Worm (Caenorhabditis elegans) whole organism, L4 larva: ENCODE data around the gene nspc-10.

ENCODE experiments used
- T20F7.1 ChIP-seq: fragments of 200-800 bp; sonication (Bioruptor generic); optimal IDR thresholded peaks from 2 replicates; lab custom pipeline; 2018; ENCODE audit warnings: mild to moderate bottlenecking, missing genetic modification characterization, missing compliant biosample characterization
- T26A8.4 ChIP-seq: fragments of 200-800 bp; sonication (Bioruptor generic); IDR thresholded peaks from 2 replicates; pipeline ENCODE4 v1.3.6; 2022; ENCODE audit warnings: missing genetic modification characterization, missing compliant biosample characterization
- Y105C5A.15 ChIP-seq: fragments of 200-800 bp; sonication (Bioruptor generic); IDR thresholded peaks from 2 replicates; pipeline ENCODE4 v1.3.6; 2022; ENCODE audit warnings: missing genetic modification characterization, missing compliant biosample characterization
- aha-1 ChIP-seq: fragments of 150-350 bp; peaks from one replicate; lab custom pipeline; 2014; ENCODE audit warnings: missing biosample characterization, missing genetic modification characterization
- ces-1 ChIP-seq: fragments of 150-350 bp; sonication (generic microtip); optimal IDR thresholded peaks from 4 replicates; lab custom pipeline; 2014; ENCODE audit warnings: missing biosample characterization, missing genetic modification reagents, missing genetic modification characterization
- ctbp-1 ChIP-seq: fragments of 200-800 bp; sonication (Bioruptor generic); IDR thresholded peaks from 2 replicates; pipeline ENCODE4 v1.3.6; 2022; ENCODE audit warnings: missing genetic modification reagents, missing genetic modification characterization, missing compliant biosample characterization
- daf-19 ChIP-seq: fragments of 200-800 bp; sonication (Bioruptor generic); conservative IDR thresholded peaks from 2 replicates; pipeline ENCODE4 v1.3.6; 2022; ENCODE audit warnings: missing genetic modification characterization, missing compliant biosample characterization
- daf-8 ChIP-seq: fragments of 200-800 bp; sonication (Bioruptor generic); IDR thresholded peaks from 2 replicates; pipeline ENCODE4 v1.3.6; 2022; ENCODE audit warnings: missing genetic modification characterization, missing compliant biosample characterization
- dmd-9 ChIP-seq: fragments of 200-800 bp; sonication (Bioruptor generic); IDR thresholded peaks from 2 replicates; pipeline ENCODE4 v1.3.6; 2022; ENCODE audit warnings: missing genetic modification reagents, missing genetic modification characterization, missing compliant biosample characterization
- dpl-1 ChIP-seq: fragments of 150-350 bp; optimal IDR thresholded peaks from 2 replicates; lab custom pipeline; 2014; ENCODE audit warnings: missing biosample characterization, missing genetic modification reagents, missing genetic modification characterization
- egl-43 ChIP-seq: fragments of 200-800 bp; sonication (Bioruptor generic); IDR thresholded peaks from 2 replicates; pipeline ENCODE4 v1.3.6; 2022; ENCODE audit warnings: missing genetic modification reagents, missing genetic modification characterization, missing compliant biosample characterization
- fkh-10 ChIP-seq: fragments of 150-350 bp; optimal IDR thresholded peaks from 2 replicates; lab custom pipeline; 2014; ENCODE audit warnings: missing biosample characterization, missing genetic modification reagents, missing genetic modification characterization
- fos-1 ChIP-seq: fragments of 150-350 bp; optimal IDR thresholded peaks from 2 replicates; lab custom pipeline; 2014; ENCODE audit warnings: missing biosample characterization, missing genetic modification characterization
- hif-1 ChIP-seq, 2 experiments: sonication (generic microtip); optimal IDR thresholded peaks; 2 replicates each; lab custom pipeline; 2016 to 2017; ENCODE audit warnings: missing compliant biosample characterization in 2 of 2, missing genetic modification characterization in 2 of 2, missing genetic modification reagents in 2 of 2, missing genotype in 2 of 2, mild to moderate bottlenecking in 1 of 2
- jun-1 ChIP-seq: fragments of 150-350 bp; optimal IDR thresholded peaks from 2 replicates; lab custom pipeline; 2014; ENCODE audit warnings: missing biosample characterization, missing genetic modification reagents, missing genetic modification characterization
- lim-7 ChIP-seq: fragments of 200-800 bp; sonication (Bioruptor generic); IDR thresholded peaks from 2 replicates; pipeline ENCODE4 v1.3.6; 2022; ENCODE audit warnings: missing genetic modification characterization, missing compliant biosample characterization
- lin-15B ChIP-seq: fragments of 150-350 bp; sonication (generic microtip); optimal IDR thresholded peaks from 3 replicates; lab custom pipeline; 2014; ENCODE audit warnings: missing biosample characterization, missing genetic modification characterization
- lin-38 ChIP-seq: fragments of 200-800 bp; sonication (Bioruptor generic); IDR thresholded peaks from 2 replicates; pipeline ENCODE4 v1.3.6; 2022; ENCODE audit warnings: missing genetic modification reagents, missing genetic modification characterization, missing compliant biosample characterization
- lin-39 ChIP-seq: fragments of 150-350 bp; optimal IDR thresholded peaks from 2 replicates; lab custom pipeline; 2014; ENCODE audit warnings: missing biosample characterization, missing genetic modification reagents, missing genetic modification characterization
- lsy-2 ChIP-seq, 2 experiments: fragments of 150-350 bp in 1 of 2; sonication (generic microtip) in 1 of 2; optimal IDR thresholded peaks; 2 replicates each; lab custom pipeline; 2014 to 2017; ENCODE audit warnings: missing biosample characterization in 2 of 2, missing genetic modification characterization in 2 of 2
- madf-5 ChIP-seq, 2 experiments: fragments of 200-800 bp; sonication (Bioruptor generic); IDR thresholded peaks; 2 replicates each; pipeline ENCODE4 v1.3.6; 2022; ENCODE audit warnings: missing compliant biosample characterization in 2 of 2, missing genetic modification characterization in 2 of 2
- mes-2 ChIP-seq: sonication (generic microtip); optimal IDR thresholded peaks from 2 replicates; lab custom pipeline; 2016; ENCODE audit warnings: missing genotype, mild to moderate bottlenecking, missing genetic modification characterization, missing compliant biosample characterization; ENCODE audit not compliant: poor library complexity, severe bottlenecking
- mxl-3 ChIP-seq: fragments of 200-800 bp; sonication (Bioruptor generic); optimal IDR thresholded peaks from 2 replicates; lab custom pipeline; 2018; ENCODE audit warnings: mild to moderate bottlenecking, missing genetic modification characterization, missing compliant biosample characterization
- nhr-10 ChIP-seq: fragments of 150-350 bp; optimal IDR thresholded peaks from 2 replicates; lab custom pipeline; 2014; ENCODE audit warnings: missing biosample characterization, missing genetic modification characterization
- nhr-102 ChIP-seq: sonication (generic microtip); optimal IDR thresholded peaks from 2 replicates; lab custom pipeline; 2016; ENCODE audit warnings: mild to moderate bottlenecking, missing genetic modification characterization, moderate library complexity, missing compliant biosample characterization
- nhr-237 ChIP-seq: sonication (generic microtip); optimal IDR thresholded peaks from 2 replicates; lab custom pipeline; 2017; ENCODE audit warnings: missing biosample characterization, missing genetic modification characterization
- nhr-28 ChIP-seq: fragments of 150-350 bp; optimal IDR thresholded peaks from 2 replicates; lab custom pipeline; 2014; ENCODE audit warnings: missing biosample characterization, missing genetic modification characterization
- nhr-41 ChIP-seq: fragments of 200-800 bp; sonication (Bioruptor generic); IDR thresholded peaks from 2 replicates; pipeline ENCODE4 v1.3.6; 2022; ENCODE audit warnings: missing genetic modification reagents, missing genetic modification characterization, missing compliant biosample characterization
- nhr-42 ChIP-seq: fragments of 200-800 bp; sonication (Bioruptor generic); IDR thresholded peaks from 2 replicates; pipeline ENCODE4 v1.3.6; 2022; ENCODE audit warnings: missing genetic modification characterization, missing compliant biosample characterization
- pha-4 ChIP-seq, 2 experiments: fragments of 150-350 bp in 1 of 2; fragments of 200-800 bp in 1 of 2; sonication (Bioruptor generic) in 1 of 2; IDR thresholded peaks in 1 of 2; optimal IDR thresholded peaks in 1 of 2; 2 replicates each; pipeline versions ENCODE4 v1.3.6 to Lab custom; 2014 to 2022; ENCODE audit warnings: missing genetic modification characterization in 2 of 2, missing genetic modification reagents in 2 of 2, missing biosample characterization in 1 of 2, missing compliant biosample characterization in 1 of 2
- saeg-2 ChIP-seq: fragments of 200-800 bp; sonication (Bioruptor generic); IDR thresholded peaks from 2 replicates; pipeline ENCODE4 v1.3.6; 2022; ENCODE audit warnings: missing genetic modification reagents, missing genetic modification characterization, missing compliant biosample characterization
- sdz-12 ChIP-seq: fragments of 200-800 bp; sonication (Bioruptor generic); optimal IDR thresholded peaks from 2 replicates; lab custom pipeline; 2018; ENCODE audit warnings: mild to moderate bottlenecking, missing genetic modification characterization, missing compliant biosample characterization
- set-16 ChIP-seq: fragments of 200-800 bp; sonication (Bioruptor generic); IDR thresholded peaks from 2 replicates; pipeline ENCODE4 v1.3.6; 2022; ENCODE audit warnings: missing genetic modification reagents, missing genetic modification characterization, missing compliant biosample characterization
- snpc-4 ChIP-seq: fragments of 150-350 bp; optimal IDR thresholded peaks from 2 replicates; lab custom pipeline; 2014; ENCODE audit warnings: missing biosample characterization, missing genetic modification characterization
- spr-1 ChIP-seq: sonication (generic microtip); optimal IDR thresholded peaks from 2 replicates; lab custom pipeline; 2016; ENCODE audit warnings: mild to moderate bottlenecking, missing genetic modification characterization, missing compliant biosample characterization
- tra-1 ChIP-seq: fragments of 200-800 bp; sonication (Bioruptor generic); IDR thresholded peaks from 2 replicates; pipeline ENCODE4 v1.3.6; 2022; ENCODE audit warnings: missing genetic modification reagents, missing genetic modification characterization, missing compliant biosample characterization
- unc-39 ChIP-seq: sonication (generic microtip); optimal IDR thresholded peaks from 2 replicates; lab custom pipeline; 2017; ENCODE audit warnings: missing biosample characterization, missing genetic modification characterization
- unc-62 ChIP-seq, 3 experiments: fragments of 150-350 bp in 1 of 3; sonication (generic microtip); optimal IDR thresholded peaks in 2 of 3; peaks in 1 of 3; 1 replicate in 1 of 3; 2 replicates in 2 of 3; lab custom pipeline; 2014 to 2017; ENCODE audit warnings: missing biosample characterization in 3 of 3, missing genetic modification characterization in 3 of 3, missing genetic modification reagents in 3 of 3, missing genotype in 1 of 3
- vab-7 ChIP-seq: fragments of 200-800 bp; sonication (Bioruptor generic); IDR thresholded peaks from 2 replicates; pipeline ENCODE4 v1.3.6; 2022; ENCODE audit warnings: missing genetic modification reagents, missing genetic modification characterization, missing compliant biosample characterization
- zip-2 ChIP-seq: fragments of 150-350 bp; optimal IDR thresholded peaks from 2 replicates; lab custom pipeline; 2014; ENCODE audit warnings: missing biosample characterization, missing genetic modification characterization

nspc-10 gene

DNA sequence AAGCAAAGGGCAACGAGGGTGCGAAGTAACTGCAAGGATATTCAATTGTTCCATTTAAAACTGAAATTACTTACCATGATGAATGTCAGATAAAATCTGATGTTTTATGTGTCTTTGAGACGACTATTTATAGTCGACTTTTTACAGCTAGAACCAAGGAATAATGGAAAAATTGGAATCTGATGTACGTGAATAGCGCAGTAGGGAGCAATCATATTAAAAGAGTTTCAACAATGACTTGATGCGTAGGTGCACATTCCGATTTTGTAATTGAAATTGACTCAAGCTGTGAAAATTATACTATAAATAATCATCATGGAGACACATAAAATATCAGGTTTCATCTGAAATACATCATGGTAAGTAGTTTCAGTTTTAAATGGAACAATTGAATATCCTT is at the start of gene nspc-10, which contains the start of gene nspc-9:
TSS of gene nspc-10 (plus strand) at position 331 of the 400 bp plus-strand sequence.
TSS of gene nspc-9 (minus strand) at position 101 of the 400 bp plus-strand sequence.
- TF ChIP-seq nhr-10 (tag; lab: Kevin White, UChicago) (no peak), lin-39 (tag; lab: Kevin White, UChicago) (no peak), T20F7.1 (GFP tag; lab: Kevin White, UChicago) (no peak), snpc-4 (tag; lab: Kevin White, UChicago) (no peak), vab-7 (GFP tag; lab: Robert Waterston, UW) (no peak), ctbp-1 (GFP tag; lab: Robert Waterston, UW) (no peak), hif-1 (tag; optimal IDR thresholded peaks at IDR 0.05; lab: Kevin White, UChicago) (no peak), sdz-12 (GFP tag; lab: Kevin White, UChicago) (no peak), zip-2 (tag; lab: Kevin White, UChicago) (no peak), tra-1 (GFP tag; lab: Robert Waterston, UW) (no peak), jun-1 (tag; lab: Kevin White, UChicago) (no peak), lim-7 (no peak), nhr-237 (tag; lab: Kevin White, UChicago) (no peak), lin-38 (GFP tag; lab: Robert Waterston, UW) (no peak)

DNA sequence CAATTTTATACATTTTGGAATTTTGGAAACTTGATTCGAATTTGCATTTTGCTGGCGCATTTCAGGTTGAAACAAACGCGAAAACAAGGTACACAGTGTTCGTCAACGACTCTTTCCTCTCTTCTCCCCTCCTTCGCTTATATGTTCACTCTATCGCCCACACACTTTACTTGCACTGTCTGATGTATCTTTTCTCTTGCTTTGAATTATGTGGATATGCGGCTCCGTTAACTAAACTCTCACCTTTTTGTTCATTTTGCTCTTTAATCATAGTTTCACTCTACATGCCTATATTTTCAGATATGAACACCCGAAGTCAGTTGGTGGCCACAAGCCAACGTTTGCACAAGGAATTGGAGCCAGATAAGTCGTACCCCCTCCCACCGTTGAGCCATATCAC is 49.1 kb upstream of the nspc-10 start, which contains the start of gene W06D11.1:
TSS of gene W06D11.1 (plus strand) at position 301 of the 400 bp plus-strand sequence.
- no peak for TF ChIP-seq daf-19 (GFP tag; lab: Robert Waterston, UW)
- peak in 1 of 2 experiments; percentile 61 for TF ChIP-seq unc-62 (GFP tag; optimal IDR thresholded peaks at IDR 0.05 in 1 of 2; lab: Kevin White, UChicago)
- TF ChIP-seq unc-62 (tag; optimal IDR thresholded peaks at IDR 0.05; lab: Kevin White, UChicago) = no peak
- TF ChIP-seq, all 104 proteins: peak for 1

DNA sequence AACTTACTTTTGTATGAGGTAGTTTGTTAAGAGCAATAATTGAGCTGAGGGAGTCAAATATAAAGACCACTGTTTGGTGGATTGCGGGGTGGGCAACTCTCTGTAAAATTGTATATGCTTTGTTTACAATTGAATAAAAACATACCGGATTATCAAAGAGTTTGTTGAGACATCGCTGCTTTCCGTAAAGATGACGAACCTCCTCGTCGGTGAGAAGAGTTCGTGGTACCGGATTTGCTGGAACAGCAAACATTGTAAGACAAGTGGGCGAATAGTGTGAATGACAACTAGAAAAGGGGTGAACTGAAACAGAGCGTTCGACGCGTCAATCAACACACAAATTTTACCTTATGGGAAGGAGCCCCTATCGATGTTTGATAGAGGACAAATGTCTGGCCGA is 47.0 kb upstream of the nspc-10 start, which contains the start of gene W06D11.2:
TSS of gene W06D11.2 (minus strand) at position 339 of the 400 bp plus-strand sequence.
- TF ChIP-seq unc-62 (GFP tag; optimal IDR thresholded peaks at IDR 0.05 in 1 of 2; lab: Kevin White, UChicago) = peak in 1 of 2 experiments; percentile 96
- no peak for TF ChIP-seq unc-62 (tag; optimal IDR thresholded peaks at IDR 0.05; lab: Kevin White, UChicago)
- TF ChIP-seq lsy-2 (tag; optimal IDR thresholded peaks at IDR 0.05; lab: Kevin White, UChicago) = no peak
- no peak for TF ChIP-seq nhr-28 (tag; lab: Kevin White, UChicago)

DNA sequence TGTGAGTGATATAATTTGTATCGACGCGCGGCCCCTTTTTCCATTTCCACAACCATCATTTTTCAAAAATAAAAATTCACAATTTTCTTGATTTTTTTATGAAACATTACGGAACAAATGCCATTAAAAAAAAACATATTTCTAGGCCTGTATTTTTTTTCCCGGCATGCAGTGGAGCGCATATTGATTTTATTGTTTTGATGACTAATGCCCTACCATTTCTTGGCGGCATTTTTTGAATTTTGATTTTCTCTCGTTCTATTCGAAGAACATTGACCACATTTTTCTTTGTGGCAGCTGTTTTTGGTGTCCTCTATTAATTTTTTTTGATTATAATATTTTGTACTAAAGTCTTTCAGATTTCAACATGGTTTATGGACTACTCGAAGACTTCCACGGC is 45.1 kb upstream of the nspc-10 start, which contains the start of gene W06D11.3:
TSS of gene W06D11.3 (plus strand) at position 360 of the 400 bp plus-strand sequence.
- TF ChIP-seq lin-15B (no peak), set-16 (no peak), mes-2 (tag; lab: Kevin White, UChicago) (no peak), egl-43 (GFP tag; lab: Robert Waterston, UW) (no peak), unc-39 (tag; lab: Kevin White, UChicago) (no peak), nhr-42 (GFP tag; lab: Robert Waterston, UW) (no peak), jun-1 (tag; lab: Kevin White, UChicago) (no peak), spr-1 (no peak), nhr-102 (tag; lab: Kevin White, UChicago) (no peak), daf-19 (GFP tag; lab: Robert Waterston, UW) (no peak), dmd-9 (no peak), fkh-10 (GFP tag; lab: Kevin White, UChicago) (no peak)

- TF ChIP-seq Y105C5A.15 (GFP tag; lab: Robert Waterston, UW) (no peak), pha-4 (GFP tag; IDR thresholded peaks at IDR 0.05; lab: Robert Waterston, UW) (no peak), pha-4 (tag; optimal IDR thresholded peaks at IDR 0.05; lab: Kevin White, UChicago) (no peak), daf-8 (GFP tag; lab: Robert Waterston, UW) (no peak), saeg-2 (no peak), ces-1 (GFP tag; lab: Kevin White, UChicago) (no peak), mxl-3 (no peak), nhr-41 (GFP tag; lab: Robert Waterston, UW) (no peak), aha-1 (tag; lab: Kevin White, UChicago) (no peak), madf-5 (GFP tag; IDR thresholded peaks at IDR 0.05; lab: Robert Waterston, UW) (no peak), fos-1 (tag; lab: Kevin White, UChicago) (no peak), T26A8.4 (no peak), dpl-1 (GFP tag; lab: Kevin White, UChicago) (no peak)
These were observed 43.6 kb upstream of the nspc-10 start, which contains the start of gene W06D11.5 for ce11 chrX:12299834-12300233. Gene W06D11.5 (plus strand): TSS chrX:12300134.
